Fruit fly (Drosophila melanogaster) whole organism, embryonic: ENCODE results near the gene CG32052.

Source experiments
- C15 ChIP-seq: fragments of 200-800 bp; sonication (Bioruptor generic); IDR thresholded peaks from 3 replicates; pipeline ENCODE4 v1.3.6; 2022; ENCODE audit warnings: missing biosample characterization, missing genetic modification characterization
- CG10147 ChIP-seq: fragments of 200-800 bp; sonication (Bioruptor generic); optimal IDR thresholded peaks from 2 replicates; lab custom pipeline; 2019; ENCODE audit warnings: missing biosample characterization, mild to moderate bottlenecking, missing genetic modification characterization, moderate library complexity
- CG10267 ChIP-seq: fragments of 200-800 bp; sonication (Bioruptor generic); optimal IDR thresholded peaks from 2 replicates; lab custom pipeline; 2018; ENCODE audit warnings: missing biosample characterization, mild to moderate bottlenecking, missing genetic modification characterization, moderate library complexity
- CG11085 ChIP-seq: fragments of 200-800 bp; sonication (Bioruptor generic); IDR thresholded peaks from 2 replicates; pipeline ENCODE4 v1.3.6; 2022; ENCODE audit warnings: missing biosample characterization, missing genetic modification characterization
- CG14014 ChIP-seq: fragments of 200-800 bp; sonication (Bioruptor generic); IDR thresholded peaks from 2 replicates; pipeline ENCODE4 v1.3.6; 2022; ENCODE audit warnings: missing biosample characterization, missing genetic modification characterization
- CG4328 ChIP-seq: fragments of 200-800 bp; sonication (Bioruptor generic); optimal IDR thresholded peaks from 3 replicates; lab custom pipeline; 2017; ENCODE audit warnings: missing biosample characterization, missing genetic modification reagents, missing genetic modification characterization
- CG4820 ChIP-seq: fragments of 200-800 bp; sonication (Bioruptor generic); optimal IDR thresholded peaks from 3 replicates; lab custom pipeline; 2016; ENCODE audit warnings: missing biosample characterization, missing genetic modification characterization
- CG6272 ChIP-seq: fragments of 200-800 bp; sonication (Bioruptor generic); IDR thresholded peaks from 2 replicates; pipeline ENCODE4 v1.3.6; 2022; ENCODE audit warnings: missing biosample characterization, missing genetic modification characterization
- CG6689 ChIP-seq: fragments of 200-800 bp; sonication (Bioruptor generic); IDR thresholded peaks from 2 replicates; pipeline ENCODE4 v1.3.6; 2022; ENCODE audit warnings: missing biosample characterization, missing genetic modification characterization
- CG7271 ChIP-seq: fragments of 200-800 bp; sonication (Bioruptor generic); optimal IDR thresholded peaks from 2 replicates; lab custom pipeline; 2018; ENCODE audit warnings: missing biosample characterization, mild to moderate bottlenecking, missing genetic modification characterization, moderate library complexity
- D19A ChIP-seq: fragments of 200-800 bp; optimal IDR thresholded peaks from 3 replicates; lab custom pipeline; 2019; ENCODE audit warnings: missing biosample characterization, mild to moderate bottlenecking, missing genetic modification characterization, moderate library complexity
- Dbx ChIP-seq: fragments of 200-800 bp; sonication (Bioruptor generic); IDR thresholded peaks from 3 replicates; pipeline ENCODE4 v1.3.6; 2022; ENCODE audit warnings: missing biosample characterization, missing genetic modification characterization
- Eip74EF ChIP-seq, 2 experiments: fragments of 200-800 bp in 1 of 2; fragments of >200 bp in 1 of 2; sonication (Bioruptor generic) in 1 of 2; optimal IDR thresholded peaks; 2 replicates each; lab custom pipeline; 2017 to 2019; ENCODE audit warnings: missing biosample characterization in 2 of 2, missing genetic modification characterization in 2 of 2, mild to moderate bottlenecking in 1 of 2, moderate library complexity in 1 of 2
- GATAe ChIP-seq: fragments of 200-800 bp; sonication (Bioruptor generic); conservative IDR thresholded peaks from 2 replicates; pipeline ENCODE4 v1.3.6; 2022; ENCODE audit warnings: missing biosample characterization, missing genetic modification characterization
- HmgZ ChIP-seq: fragments of 200-800 bp; sonication (Bioruptor generic); optimal IDR thresholded peaks from 2 replicates; lab custom pipeline; 2018; ENCODE audit warnings: missing biosample characterization, mild to moderate bottlenecking, missing genetic modification characterization
- Med ChIP-seq: fragments of 200-800 bp; sonication (Bioruptor generic); peaks from one replicate; lab custom pipeline; 2016; ENCODE audit warnings: missing biosample characterization, missing genetic modification characterization, mild to moderate bottlenecking, inconsistent platforms, moderate library complexity
- Oaz ChIP-seq: fragments of 200-800 bp; sonication (Bioruptor generic); IDR thresholded peaks from 2 replicates; pipeline ENCODE4 v1.3.6; 2022; ENCODE audit warnings: missing biosample characterization, missing genetic modification characterization
- Oli ChIP-seq: fragments of 200-800 bp; sonication (Bioruptor generic); optimal IDR thresholded peaks from 2 replicates; lab custom pipeline; 2018; ENCODE audit warnings: missing biosample characterization, mild to moderate bottlenecking, missing genetic modification characterization, moderate library complexity
- Sry-β ChIP-seq: fragments of 200-800 bp; sonication (Bioruptor generic); optimal IDR thresholded peaks from 2 replicates; lab custom pipeline; 2018; ENCODE audit warnings: missing biosample characterization, mild to moderate bottlenecking, missing genetic modification characterization, moderate library complexity
- ab ChIP-seq: fragments of 200-800 bp; sonication (Bioruptor generic); optimal IDR thresholded peaks from 2 replicates; lab custom pipeline; 2016; ENCODE audit warnings: missing biosample characterization, missing genetic modification characterization
- cg ChIP-seq: fragments of 200-800 bp; sonication (Bioruptor generic); optimal IDR thresholded peaks from 3 replicates; lab custom pipeline; 2019; ENCODE audit warnings: missing biosample characterization, mild to moderate bottlenecking, missing genetic modification characterization, moderate library complexity
- chinmo ChIP-seq: fragments of 200-800 bp; sonication (Bioruptor generic); IDR thresholded peaks from 4 replicates; pipeline ENCODE4 v1.3.6; 2022; ENCODE audit warnings: missing biosample characterization, missing genetic modification characterization; ENCODE audit not compliant: partially characterized antibody
- exex ChIP-seq: fragments of 200-800 bp; sonication (Bioruptor generic); optimal IDR thresholded peaks from 4 replicates; lab custom pipeline; 2018; ENCODE audit warnings: missing biosample characterization, mild to moderate bottlenecking, missing genetic modification characterization, moderate library complexity
- ftz-f1 ChIP-seq: fragments of 200-800 bp; sonication (Bioruptor generic); optimal IDR thresholded peaks from 2 replicates; lab custom pipeline; 2016; ENCODE audit warnings: missing biosample characterization, missing genetic modification characterization
- kni ChIP-seq: fragments of 200-800 bp; sonication (Bioruptor generic); optimal IDR thresholded peaks from 3 replicates; lab custom pipeline; 2017; ENCODE audit warnings: mild to moderate bottlenecking, missing biosample characterization, missing genetic modification reagents, missing genetic modification characterization
- lov ChIP-seq, 2 experiments: fragments of 200-800 bp in 1 of 2; fragments of >200 bp in 1 of 2; sonication (Bioruptor generic) in 1 of 2; IDR thresholded peaks in 1 of 2; optimal IDR thresholded peaks in 1 of 2; 2 replicates in 1 of 2; 3 replicates in 1 of 2; pipeline versions ENCODE4 v1.3.6 to Lab custom; 2017 to 2022; ENCODE audit warnings: missing biosample characterization in 1 of 2, missing genetic modification characterization in 1 of 2
- pita ChIP-seq: fragments of 200-800 bp; sonication (Bioruptor generic); optimal IDR thresholded peaks from 2 replicates; lab custom pipeline; 2017; ENCODE audit warnings: missing biosample characterization, mild to moderate bottlenecking, missing genetic modification characterization
- rib ChIP-seq: fragments of 200-800 bp; sonication (Bioruptor generic); IDR thresholded peaks from 2 replicates; pipeline ENCODE4 v1.3.6; 2022; ENCODE audit warnings: missing biosample characterization, missing genetic modification characterization
- sens ChIP-seq: fragments of 200-800 bp; sonication (Bioruptor generic); peaks from one replicate; lab custom pipeline; 2016; ENCODE audit warnings: missing biosample characterization, missing genetic modification characterization
- sna ChIP-seq: fragments of 200-800 bp; sonication (Bioruptor generic); IDR thresholded peaks from 2 replicates; pipeline ENCODE4 v1.3.6; 2022; ENCODE audit warnings: missing biosample characterization, missing genetic modification characterization; ENCODE audit not compliant: partially characterized antibody
- sr ChIP-seq: fragments of 200-800 bp; sonication (Bioruptor generic); IDR thresholded peaks from 3 replicates; pipeline ENCODE4 v1.3.6; 2022; ENCODE audit warnings: missing biosample characterization, missing genetic modification characterization
- sug ChIP-seq: fragments of 200-800 bp; optimal IDR thresholded peaks from 2 replicates; lab custom pipeline; 2019; ENCODE audit warnings: missing biosample characterization, mild to moderate bottlenecking, missing genetic modification characterization, moderate library complexity
- twi ChIP-seq: fragments of 200-800 bp; optimal IDR thresholded peaks from 2 replicates; lab custom pipeline; 2019; ENCODE audit warnings: missing biosample characterization, mild to moderate bottlenecking, missing genetic modification characterization, moderate library complexity
- usp ChIP-seq: fragments of >200 bp; optimal IDR thresholded peaks from 2 replicates; lab custom pipeline; 2017; ENCODE audit warnings: missing biosample characterization, missing genetic modification characterization
- wor ChIP-seq: fragments of 200-800 bp; sonication (Bioruptor generic); IDR thresholded peaks from 2 replicates; pipeline ENCODE4 v1.3.6; 2022; ENCODE audit warnings: missing biosample characterization, missing genetic modification characterization

CG32052 gene

DNA sequence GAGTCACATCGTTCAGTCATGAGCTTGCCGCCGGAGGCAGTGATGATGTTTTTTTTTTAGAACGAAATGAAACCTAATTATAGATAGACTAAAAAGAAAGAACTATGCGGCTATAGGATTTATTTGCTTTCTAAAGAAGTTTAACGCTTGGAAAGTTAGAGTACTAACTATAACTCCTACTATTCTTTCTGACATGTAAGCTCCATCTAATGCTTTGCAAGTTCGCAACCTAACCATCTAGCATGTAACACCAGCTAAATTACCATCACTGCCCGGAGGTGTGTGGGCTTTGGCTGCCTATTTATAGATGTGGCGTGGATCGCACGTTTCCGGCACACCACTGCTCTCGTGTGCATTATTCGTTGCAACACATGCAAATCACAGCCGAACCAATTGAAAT lies 55.2 kb downstream of the CG32052 start:
- TF ChIP-seq sr (GFP tag; lab: Robert Waterston, UW) (peak; percentile 78; the same call in 1 of the 3 replicates), CG7271 (no peak), D19A (tag; lab: Kevin White, UChicago) (peak; percentile 60), Oli (tag; lab: Kevin White, UChicago) (no peak), Sry-β (GFP tag; lab: Kevin White, UChicago) (peak; percentile 51)

- TF ChIP-seq wor, result no peak
- TF ChIP-seq Dbx (GFP tag; lab: Robert Waterston, UW), result 0 out of 3 replicates have a peak, but pooled peaks have one; percentile 19
- 0 out of 2 replicates have a peak, but pooled peaks have one; percentile 33 for TF ChIP-seq CG11085 (GFP tag; lab: Robert Waterston, UW)
- TF ChIP-seq chinmo (GFP tag; lab: Robert Waterston, UW), result 0 out of 4 replicates have a peak, but pooled peaks have one; percentile 33
- no peak for TF ChIP-seq usp (GFP tag; lab: Kevin White, UChicago)
- TF ChIP-seq CG14014, result 0 out of 2 replicates have a peak, but pooled peaks have one; percentile 20
- no peak for TF ChIP-seq CG10147 (GFP tag; lab: Kevin White, UChicago)
- TF ChIP-seq sna (GFP tag; lab: Robert Waterston, UW), result no peak
- no peak for TF ChIP-seq Oaz (GFP tag; lab: Robert Waterston, UW)
- TF ChIP-seq cg, result peak; percentile 58
- peak; percentile 37; the same call in 1 of the 2 replicates for TF ChIP-seq GATAe
- TF ChIP-seq CG7271, result no peak
- TF ChIP-seq CG6272 (GFP tag; lab: Robert Waterston, UW), result no peak
- peak; percentile 53; the same call in 1 of the 2 replicates for TF ChIP-seq rib (GFP tag; lab: Robert Waterston, UW)
- TF ChIP-seq exex (tag; lab: Kevin White, UChicago), result peak; percentile 59
- no peak for TF ChIP-seq lov (optimal IDR thresholded peaks at IDR 0.05; lab: Kevin White, UChicago)
- TF ChIP-seq lov (GFP tag; IDR thresholded peaks at IDR 0.05; lab: Robert Waterston, UW), result no peak
- TF ChIP-seq CG4328 (GFP tag; lab: Kevin White, UChicago), result no peak
- TF ChIP-seq kni (GFP tag; lab: Kevin White, UChicago), result peak; percentile 11
- no peak for TF ChIP-seq CG10267 (tag; lab: Kevin White, UChicago)
- no peak for TF ChIP-seq pita (GFP tag; lab: Kevin White, UChicago)
- TF ChIP-seq C15 (GFP tag; lab: Robert Waterston, UW), result no peak
- peak; percentile 16 for TF ChIP-seq sens (GFP tag; lab: Kevin White, UChicago)
- TF ChIP-seq sug (tag; lab: Kevin White, UChicago), result peak; percentile 93
- peak; percentile 59 for TF ChIP-seq Med (GFP tag; lab: Kevin White, UChicago)
- TF ChIP-seq ab (GFP tag; lab: Kevin White, UChicago), result no peak
- TF ChIP-seq ftz-f1 (GFP tag; lab: Kevin White, UChicago), result peak; percentile 81
- TF ChIP-seq twi, result peak; percentile 31
- TF ChIP-seq CG6689 (GFP tag; lab: Robert Waterston, UW), result no peak
- peak in 1 of 2 experiments; percentile 10 for TF ChIP-seq Eip74EF (GFP tag; optimal IDR thresholded peaks at IDR 0.05; lab: Kevin White, UChicago)
- peak; percentile 9 for TF ChIP-seq HmgZ (tag; lab: Kevin White, UChicago)
- TF ChIP-seq CG4820 (GFP tag; lab: Kevin White, UChicago), result no peak
Measured at dm6 chr3L:9845980-9846538, 59.2 kb downstream of the CG32052 start.
